Worm (Caenorhabditis elegans): ENCODE measurements around the gene memo-1.

Gene memo-1

DNA sequence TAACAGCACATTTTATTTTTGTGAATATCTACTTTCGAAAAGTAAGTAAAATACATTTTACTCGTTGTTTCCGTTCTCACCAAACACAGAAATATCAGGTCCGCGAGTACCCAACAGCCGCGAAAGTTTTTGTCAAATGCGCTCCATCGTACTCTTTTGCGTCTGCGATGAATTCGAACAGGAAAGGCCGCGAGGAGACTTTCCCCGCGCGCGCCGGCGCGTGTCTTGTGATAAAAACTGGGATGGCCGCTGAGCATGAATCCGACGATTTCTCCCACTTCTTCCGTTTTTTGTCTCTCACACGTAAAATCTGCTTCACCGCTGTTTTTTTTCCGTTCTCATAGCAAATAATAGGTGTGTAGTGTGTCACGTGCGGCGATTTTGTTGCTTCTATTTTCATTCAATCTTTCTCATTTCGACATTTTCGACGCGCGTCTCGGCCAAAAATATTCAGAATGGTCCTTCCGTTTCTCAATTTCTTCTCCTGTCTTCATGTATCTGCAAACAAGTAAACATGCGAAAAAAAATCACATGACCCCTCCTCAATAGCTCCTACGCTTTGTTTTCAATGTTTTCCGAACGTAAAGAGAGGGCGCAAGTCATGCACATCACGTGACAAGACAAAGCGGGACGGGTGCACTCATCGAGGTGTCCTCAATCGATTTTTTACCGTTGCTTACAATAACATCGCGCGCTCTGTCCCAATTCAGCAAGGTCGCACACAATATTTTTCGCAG is 42.7 kb downstream of the memo-1 start, which contains the start of gene uvs-1 (continued):
- no peak for TF ChIP-seq ZK546.5 (tag; optimal IDR thresholded peaks at IDR 0.05)
- no peak for TF ChIP-seq elt-3 (tag; optimal IDR thresholded peaks at IDR 0.05)
- no peak for TF ChIP-seq lin-13 (GFP tag; optimal IDR thresholded peaks at IDR 0.05)
- no peak for TF ChIP-seq skn-1 (tag; optimal IDR thresholded peaks at IDR 0.05)
- TF ChIP-seq R02D3.7 (tag; optimal IDR thresholded peaks at IDR 0.05) = no peak

DNA sequence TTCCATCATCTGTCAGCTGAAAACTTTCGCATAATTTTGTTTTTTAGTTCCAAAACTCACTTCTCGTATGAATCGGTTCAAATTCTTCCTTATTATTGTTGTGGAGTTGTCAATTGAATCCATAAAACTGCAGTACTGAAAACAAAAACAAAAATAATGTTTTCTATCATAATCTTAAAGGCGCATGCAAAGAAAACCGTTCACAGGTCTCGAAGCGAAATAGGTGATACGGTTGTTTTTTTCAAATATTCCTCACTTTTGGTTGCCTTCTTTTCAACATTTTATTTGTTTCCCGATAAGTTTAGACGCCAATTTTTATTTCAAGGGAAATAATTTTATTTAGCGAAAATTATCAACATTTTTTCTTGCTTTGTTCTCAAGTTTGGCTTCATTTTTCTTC is 43.4 kb downstream of the memo-1 start:
- no peak for TF ChIP-seq ztf-1 (GFP tag; conservative IDR thresholded peaks at IDR 0.05)
- no peak for TF ChIP-seq blmp-1 (tag; optimal IDR thresholded peaks at IDR 0.05; ENCODE audit: insufficient read depth)
- no peak for TF ChIP-seq Y55F3AM.14 (GFP tag; optimal IDR thresholded peaks at IDR 0.05)
- no peak for TF ChIP-seq lin-11 (tag; optimal IDR thresholded peaks at IDR 0.05)
- TF ChIP-seq mdl-1 (tag; optimal IDR thresholded peaks at IDR 0.05) = no peak

- TF ChIP-seq lin-13 (GFP tag; optimal IDR thresholded peaks at IDR 0.05) (no peak), snpc-4 (tag; optimal IDR thresholded peaks at IDR 0.05) (no peak), C34F6.9 (tag; optimal IDR thresholded peaks at IDR 0.05) (no peak), mab-5 (tag; optimal IDR thresholded peaks at IDR 0.05) (no peak), nhr-237 (tag; optimal IDR thresholded peaks at IDR 0.05) (no peak), peb-1 (tag; optimal IDR thresholded peaks at IDR 0.05) (no peak), unc-62 (GFP tag; optimal IDR thresholded peaks at IDR 0.05) (no peak), ztf-11 (tag; optimal IDR thresholded peaks at IDR 0.05) (no peak), crh-2 (tag; optimal IDR thresholded peaks at IDR 0.05) (no peak), mbf-1 (tag; optimal IDR thresholded peaks at IDR 0.05) (no peak)
Measured at ce11 chrV:7798079-7798478, 48.9 kb downstream of the memo-1 start, which contains the start of gene ZK742.7. Gene ZK742.7 (plus strand): TSS chrV:7798379.

Measured in whole organism, L2 larva.